Worm (Caenorhabditis elegans) whole organism, early embryonic: ENCODE data around the gene F18E9.7.

Experiments
- flt-1 ChIP-seq: fragments of 200-800 bp; sonication (Bioruptor generic); IDR thresholded peaks from 2 replicates; pipeline ENCODE4 v1.3.6; 2022; ENCODE audit warnings: missing genetic modification characterization, missing compliant biosample characterization
- hmbx-1 ChIP-seq: sonication (generic microtip); optimal IDR thresholded peaks from 2 replicates; lab custom pipeline; 2016; ENCODE audit warnings: mild to moderate bottlenecking, missing genetic modification characterization, missing compliant biosample characterization
- hmg-4 ChIP-seq: fragments of 200-800 bp; sonication (Bioruptor generic); optimal IDR thresholded peaks from 2 replicates; lab custom pipeline; 2018; ENCODE audit warnings: mild to moderate bottlenecking, missing genetic modification characterization, missing compliant biosample characterization
- pes-1 ChIP-seq: fragments of 200-800 bp; sonication (Bioruptor generic); IDR thresholded peaks from 2 replicates; pipeline ENCODE4 v1.3.6; 2022; ENCODE audit warnings: missing genetic modification reagents, missing genetic modification characterization, missing compliant biosample characterization

ce11 chrX:8638679-8639184 is 41.2 kb upstream of the F18E9.7 start:
- TF ChIP-seq flt-1 = peak; percentile 84
- TF ChIP-seq pes-1 (GFP tag; lab: Robert Waterston, UW) = peak; percentile 84
- TF ChIP-seq hmg-4 (GFP tag; lab: Kevin White, UChicago) = no peak
- TF ChIP-seq hmbx-1 (tag; lab: Kevin White, UChicago) = peak; percentile 34
